Fruit fly (Drosophila melanogaster) whole organism, embryonic: Measurements from ENCODE around the gene Zpr1.

Experiments used
- B-H1 ChIP-seq: fragments of 200-800 bp; sonication (Bioruptor generic); IDR thresholded peaks from 3 replicates; pipeline ENCODE4 v1.3.6; 2022; ENCODE audit warnings: missing biosample characterization, missing genetic modification characterization
- B-H2 ChIP-seq: fragments of 200-800 bp; sonication (Bioruptor generic); optimal IDR thresholded peaks from 2 replicates; lab custom pipeline; 2018; ENCODE audit warnings: missing biosample characterization, mild to moderate bottlenecking, missing genetic modification characterization
- CG10565 ChIP-seq: fragments of 200-800 bp; sonication (Bioruptor generic); optimal IDR thresholded peaks from 3 replicates; lab custom pipeline; 2016; ENCODE audit warnings: missing biosample characterization, mild to moderate bottlenecking, missing genetic modification characterization
- CG10959 ChIP-seq: fragments of 200-800 bp; sonication (Bioruptor generic); IDR thresholded peaks from 2 replicates; pipeline ENCODE4 v1.3.6; 2022; ENCODE audit warnings: missing biosample characterization, missing genetic modification characterization
- CG11398 ChIP-seq: fragments of 200-800 bp; sonication (Bioruptor generic); optimal IDR thresholded peaks from 2 replicates; lab custom pipeline; 2016; ENCODE audit warnings: missing biosample characterization, missing genetic modification characterization
- CG11560 ChIP-seq: fragments of 200-800 bp; sonication (Bioruptor generic); IDR thresholded peaks from 3 replicates; pipeline ENCODE4 v1.3.6; 2022; ENCODE audit warnings: missing biosample characterization, missing genetic modification characterization
- CG13296 ChIP-seq: fragments of 200-800 bp; sonication (Bioruptor generic); optimal IDR thresholded peaks from 3 replicates; lab custom pipeline; 2018; ENCODE audit warnings: missing biosample characterization, mild to moderate bottlenecking, missing genetic modification characterization
- CG13424 ChIP-seq: fragments of 200-800 bp; sonication (Bioruptor generic); optimal IDR thresholded peaks from 2 replicates; lab custom pipeline; 2019; ENCODE audit warnings: missing biosample characterization, mild to moderate bottlenecking, missing genetic modification characterization, moderate library complexity
- CG13775 ChIP-seq: fragments of 200-800 bp; sonication (Bioruptor generic); optimal IDR thresholded peaks from 3 replicates; lab custom pipeline; 2017; ENCODE audit warnings: missing biosample characterization, mild to moderate bottlenecking, missing genetic modification characterization
- CG14667 ChIP-seq: fragments of 200-800 bp; sonication (Bioruptor generic); IDR thresholded peaks from 2 replicates; pipeline ENCODE4 v1.3.6; 2022; ENCODE audit warnings: missing biosample characterization, missing genetic modification characterization
- CG15601 ChIP-seq: fragments of 200-800 bp; sonication (Bioruptor generic); optimal IDR thresholded peaks from 3 replicates; lab custom pipeline; 2019; ENCODE audit warnings: missing biosample characterization, mild to moderate bottlenecking, missing genetic modification characterization, moderate library complexity
- CG1603 ChIP-seq: fragments of 200-800 bp; sonication (Bioruptor generic); optimal IDR thresholded peaks from 2 replicates; lab custom pipeline; 2019; ENCODE audit warnings: missing biosample characterization, mild to moderate bottlenecking, missing genetic modification characterization, moderate library complexity
- CG17612 ChIP-seq: fragments of 200-800 bp; sonication (Bioruptor generic); IDR thresholded peaks from 2 replicates; pipeline ENCODE4 v1.3.6; 2022; ENCODE audit warnings: missing biosample characterization, missing genetic modification characterization
- CG17829 ChIP-seq: fragments of 200-800 bp; optimal IDR thresholded peaks from 2 replicates; lab custom pipeline; 2019; ENCODE audit warnings: missing biosample characterization, mild to moderate bottlenecking, missing genetic modification characterization, moderate library complexity
- CG1792 ChIP-seq: fragments of 200-800 bp; sonication (Bioruptor generic); optimal IDR thresholded peaks from 2 replicates; lab custom pipeline; 2016; ENCODE audit warnings: missing biosample characterization, missing genetic modification characterization
- CG18011 ChIP-seq: fragments of 200-800 bp; sonication (Bioruptor generic); optimal IDR thresholded peaks from 2 replicates; lab custom pipeline; 2017; ENCODE audit warnings: missing biosample characterization, missing genetic modification characterization, mild to moderate bottlenecking, moderate library complexity, missing genotype
- CG32772 ChIP-seq: fragments of 200-800 bp; sonication (Bioruptor generic); IDR thresholded peaks from 2 replicates; pipeline ENCODE4 v1.3.6; 2022; ENCODE audit warnings: missing biosample characterization, missing genetic modification characterization
- CG3995 ChIP-seq: fragments of 200-800 bp; sonication (Bioruptor generic); optimal IDR thresholded peaks from 3 replicates; lab custom pipeline; 2016; ENCODE audit warnings: missing biosample characterization, missing genetic modification characterization
- CG5953 ChIP-seq: fragments of 200-800 bp; sonication (Bioruptor generic); IDR thresholded peaks from 2 replicates; pipeline ENCODE4 v1.3.6; 2022; ENCODE audit warnings: missing biosample characterization, missing genetic modification characterization
- CG6175 ChIP-seq: fragments of 200-800 bp; sonication (Bioruptor generic); IDR thresholded peaks from 3 replicates; pipeline ENCODE4 v1.3.6; 2022; ENCODE audit warnings: missing biosample characterization, missing genetic modification characterization
- CG9437 ChIP-seq: fragments of 200-800 bp; sonication (Bioruptor generic); optimal IDR thresholded peaks from 2 replicates; lab custom pipeline; 2018; ENCODE audit warnings: missing biosample characterization, mild to moderate bottlenecking, missing genetic modification characterization
- CG9727 ChIP-seq: fragments of 200-800 bp; sonication (Bioruptor generic); optimal IDR thresholded peaks from 3 replicates; lab custom pipeline; 2017; ENCODE audit warnings: missing biosample characterization, mild to moderate bottlenecking, missing genetic modification characterization
- Dad ChIP-seq: fragments of 200-800 bp; sonication (Bioruptor generic); optimal IDR thresholded peaks from 3 replicates; lab custom pipeline; 2016; ENCODE audit warnings: missing biosample characterization, missing genetic modification characterization
- Dfd ChIP-seq, 2 experiments: fragments of >200 bp; optimal IDR thresholded peaks; 2 replicates each; lab custom pipeline; 2017; ENCODE audit warnings: missing biosample characterization in 2 of 2, missing genetic modification characterization in 2 of 2
- Doc2 ChIP-seq: fragments of 200-800 bp; sonication (Bioruptor generic); IDR thresholded peaks from 2 replicates; pipeline ENCODE4 v1.3.6; 2022; ENCODE audit warnings: missing biosample characterization, missing genetic modification characterization
- ERR ChIP-seq: fragments of 200-800 bp; sonication (Bioruptor generic); optimal IDR thresholded peaks from 2 replicates; lab custom pipeline; 2016; ENCODE audit warnings: missing biosample characterization, missing genetic modification characterization
- Fer3 ChIP-seq: fragments of 200-800 bp; sonication (Bioruptor generic); optimal IDR thresholded peaks from 2 replicates; lab custom pipeline; 2018; ENCODE audit warnings: missing biosample characterization, mild to moderate bottlenecking, missing genetic modification characterization, moderate library complexity
- Hr39 ChIP-seq: fragments of >200 bp; optimal IDR thresholded peaks from 2 replicates; lab custom pipeline; 2017
- Hsf ChIP-seq: fragments of 200-800 bp; sonication (Bioruptor generic); optimal IDR thresholded peaks from 3 replicates; lab custom pipeline; 2016; ENCODE audit warnings: missing biosample characterization, missing genetic modification characterization
- Meics ChIP-seq: fragments of 200-800 bp; sonication (Bioruptor generic); optimal IDR thresholded peaks from 2 replicates; lab custom pipeline; 2017; ENCODE audit warnings: missing biosample characterization, mild to moderate bottlenecking, missing genetic modification characterization
- Sox102F ChIP-seq: fragments of 200-800 bp; sonication (Bioruptor generic); optimal IDR thresholded peaks from 2 replicates; lab custom pipeline; 2018; ENCODE audit warnings: missing biosample characterization, mild to moderate bottlenecking, missing genetic modification characterization, moderate library complexity
- Spps ChIP-seq: fragments of 200-800 bp; sonication (Bioruptor generic); optimal IDR thresholded peaks from 2 replicates; lab custom pipeline; 2018; ENCODE audit warnings: missing biosample characterization, mild to moderate bottlenecking, missing genetic modification characterization
- Tbp ChIP-seq: fragments of >200 bp; optimal IDR thresholded peaks from 2 replicates; lab custom pipeline; 2018; ENCODE audit warnings: missing biosample characterization, missing genetic modification characterization
- YL-1 ChIP-seq: fragments of 200-800 bp; sonication (Bioruptor generic); optimal IDR thresholded peaks from 3 replicates; lab custom pipeline; 2017; ENCODE audit warnings: missing biosample characterization, mild to moderate bottlenecking, missing genetic modification characterization
- ash1 ChIP-seq: fragments of 200-800 bp; sonication (Bioruptor generic); optimal IDR thresholded peaks from 2 replicates; lab custom pipeline; 2018; ENCODE audit warnings: missing biosample characterization, mild to moderate bottlenecking, missing genetic modification characterization
- az2 ChIP-seq: fragments of 200-800 bp; sonication (Bioruptor generic); optimal IDR thresholded peaks from 3 replicates; lab custom pipeline; 2016; ENCODE audit warnings: missing biosample characterization, missing genetic modification characterization
- bbx ChIP-seq: fragments of 200-800 bp; sonication (Bioruptor generic); IDR thresholded peaks from 2 replicates; pipeline ENCODE4 v1.3.6; 2022; ENCODE audit warnings: missing biosample characterization, missing genetic modification characterization; ENCODE audit not compliant: partially characterized antibody
- chm ChIP-seq: fragments of 200-800 bp; sonication (Bioruptor generic); IDR thresholded peaks from 2 replicates; pipeline ENCODE4 v1.3.6; 2022; ENCODE audit warnings: missing biosample characterization, missing genetic modification characterization
- corto ChIP-seq: fragments of 200-800 bp; sonication (Bioruptor generic); optimal IDR thresholded peaks from 2 replicates; lab custom pipeline; 2016; ENCODE audit warnings: missing biosample characterization, mild to moderate bottlenecking, missing genetic modification characterization, moderate library complexity
- eyg ChIP-seq: fragments of 200-800 bp; sonication (Bioruptor generic); optimal IDR thresholded peaks from 3 replicates; lab custom pipeline; 2016; ENCODE audit warnings: missing biosample characterization, missing genetic modification characterization
- grau ChIP-seq: fragments of 200-800 bp; optimal IDR thresholded peaks from 3 replicates; lab custom pipeline; 2019; ENCODE audit warnings: missing biosample characterization, mild to moderate bottlenecking, missing genetic modification characterization, moderate library complexity
- ham ChIP-seq: fragments of 200-800 bp; sonication (Bioruptor generic); IDR thresholded peaks from 2 replicates; pipeline ENCODE4 v1.3.6; 2022; ENCODE audit warnings: missing biosample characterization, missing genetic modification characterization
- nerfin-2 ChIP-seq: fragments of 200-800 bp; sonication (Bioruptor generic); IDR thresholded peaks from 2 replicates; pipeline ENCODE4 v1.3.6; 2022; ENCODE audit warnings: missing biosample characterization, missing genetic modification characterization; ENCODE audit not compliant: partially characterized antibody
- nmo ChIP-seq: fragments of 200-800 bp; sonication (Bioruptor generic); optimal IDR thresholded peaks from 2 replicates; lab custom pipeline; 2018; ENCODE audit warnings: missing biosample characterization, mild to moderate bottlenecking, missing genetic modification characterization, moderate library complexity
- tgo ChIP-seq: fragments of 200-800 bp; sonication (Bioruptor generic); IDR thresholded peaks from 3 replicates; pipeline ENCODE4 v1.3.6; 2022; ENCODE audit warnings: missing biosample characterization, missing genetic modification characterization
- tio ChIP-seq: fragments of 200-800 bp; sonication (Bioruptor generic); optimal IDR thresholded peaks from 2 replicates; lab custom pipeline; 2017; ENCODE audit warnings: missing biosample characterization, missing genetic modification characterization, inconsistent platforms
- wdn ChIP-seq: fragments of 200-800 bp; sonication (Bioruptor generic); IDR thresholded peaks from 2 replicates; pipeline ENCODE4 v1.3.6; 2022; ENCODE audit warnings: missing biosample characterization, missing genetic modification characterization
- wor ChIP-seq: fragments of 200-800 bp; sonication (Bioruptor generic); IDR thresholded peaks from 2 replicates; pipeline ENCODE4 v1.3.6; 2022; ENCODE audit warnings: missing biosample characterization, missing genetic modification characterization
- z ChIP-seq: fragments of 200-800 bp; sonication (Bioruptor generic); IDR thresholded peaks from 3 replicates; pipeline ENCODE4 v1.3.6; 2022; ENCODE audit warnings: missing biosample characterization, missing genetic modification characterization
- zf30C ChIP-seq: fragments of 200-800 bp; sonication (Bioruptor generic); optimal IDR thresholded peaks from 3 replicates; lab custom pipeline; 2018; ENCODE audit warnings: missing biosample characterization, mild to moderate bottlenecking, missing genetic modification characterization

The Zpr1 gene

dm6 chrX:9201866-9202681 lies 40.2 kb upstream of the Zpr1 start (continued):
- TF ChIP-seq ERR (GFP tag; lab: Kevin White, UChicago), result no peak
- peak; percentile 96 for TF ChIP-seq CG15601 (tag; lab: Kevin White, UChicago)
- TF ChIP-seq tgo (GFP tag; lab: Robert Waterston, UW), result peak; percentile 82; the same call in 2 of the 3 replicates
- peak; percentile 66 for TF ChIP-seq CG13424 (tag; lab: Kevin White, UChicago)
- TF ChIP-seq CG3995 (GFP tag; lab: Kevin White, UChicago), result no peak
- no peak for TF ChIP-seq z (GFP tag; lab: Robert Waterston, UW)
- peak; percentile 92 for TF ChIP-seq wdn
- TF ChIP-seq CG18011 (GFP tag; lab: Kevin White, UChicago), result peak; percentile 63
- TF ChIP-seq B-H1 (GFP tag; lab: Robert Waterston, UW), result peak; percentile 49
- TF ChIP-seq CG11398, result no peak
- TF ChIP-seq eyg (GFP tag; lab: Kevin White, UChicago), result no peak
- peak; percentile 58; the same call in 1 of the 2 replicates for TF ChIP-seq chm
- peak; percentile 53 for TF ChIP-seq nmo (GFP tag; lab: Kevin White, UChicago)
- TF ChIP-seq ash1 (GFP tag; lab: Kevin White, UChicago), result peak; percentile 81
- TF ChIP-seq Meics (GFP tag; lab: Kevin White, UChicago), result peak; percentile 93
- peak; percentile 78 for TF ChIP-seq CG9727 (GFP tag; lab: Kevin White, UChicago)
- no peak for TF ChIP-seq Dfd (GFP tag; optimal IDR thresholded peaks at IDR 0.05; lab: Kevin White, UChicago)
- TF ChIP-seq corto (GFP tag; lab: Kevin White, UChicago), result no peak
- peak; percentile 97 for TF ChIP-seq grau
- no peak for TF ChIP-seq az2 (GFP tag; lab: Kevin White, UChicago)
- no peak for TF ChIP-seq CG10565
- peak; percentile 79 for TF ChIP-seq CG11560 (tag; lab: Robert Waterston, UW)
- TF ChIP-seq CG13775 (GFP tag; lab: Kevin White, UChicago), result peak; percentile 79
- TF ChIP-seq Doc2 (GFP tag; lab: Robert Waterston, UW), result peak; percentile 40; the same call in 1 of the 2 replicates
- peak; percentile 83 for TF ChIP-seq B-H2 (GFP tag; lab: Kevin White, UChicago)
- TF ChIP-seq CG10959 (GFP tag; lab: Robert Waterston, UW), result 0 out of 2 replicates have a peak, but pooled peaks have one; percentile 38
- TF ChIP-seq ham (GFP tag; lab: Robert Waterston, UW), result peak; percentile 79
- TF ChIP-seq CG9437 (GFP tag; lab: Kevin White, UChicago), result peak; percentile 51
- TF ChIP-seq Hsf, result peak; percentile 8
- TF ChIP-seq YL-1 (GFP tag; lab: Kevin White, UChicago), result no peak
- TF ChIP-seq tio (GFP tag; lab: Kevin White, UChicago), result no peak
- peak; percentile 87 for TF ChIP-seq Fer3 (tag; lab: Kevin White, UChicago)
- no peak for TF ChIP-seq Spps (tag; lab: Kevin White, UChicago)
- TF ChIP-seq CG14667, result peak; percentile 55
- peak; percentile 65 for TF ChIP-seq CG32772 (GFP tag; lab: Robert Waterston, UW)
- TF ChIP-seq wor (GFP tag; lab: Robert Waterston, UW), result no peak
- TF ChIP-seq Sox102F (GFP tag; lab: Kevin White, UChicago), result peak; percentile 50
- TF ChIP-seq CG1792 (GFP tag; lab: Kevin White, UChicago), result no peak
- peak; percentile 64 for TF ChIP-seq CG13296 (GFP tag; lab: Kevin White, UChicago)
- TF ChIP-seq nerfin-2 (GFP tag; lab: Robert Waterston, UW), result no peak
- TF ChIP-seq zf30C, result peak; percentile 79
- TF ChIP-seq CG5953 (GFP tag; lab: Robert Waterston, UW), result no peak
- no peak for TF ChIP-seq Tbp
- no peak for TF ChIP-seq bbx
- peak; percentile 82 for TF ChIP-seq CG6175 (GFP tag; lab: Robert Waterston, UW)
- TF ChIP-seq CG17829 (tag; lab: Kevin White, UChicago), result peak; percentile 41
- TF ChIP-seq Hr39 (lab: Kevin White, UChicago), result no peak
- TF ChIP-seq Dad (GFP tag; lab: Kevin White, UChicago), result no peak
- TF ChIP-seq CG1603 (tag; lab: Kevin White, UChicago), result peak; percentile 17
- TF ChIP-seq CG17612 (GFP tag; lab: Robert Waterston, UW), result 0 out of 2 replicates have a peak, but pooled peaks have one; percentile 49
